Worm (Caenorhabditis elegans): Measurements from ENCODE around the gene R105.1.

DNA sequence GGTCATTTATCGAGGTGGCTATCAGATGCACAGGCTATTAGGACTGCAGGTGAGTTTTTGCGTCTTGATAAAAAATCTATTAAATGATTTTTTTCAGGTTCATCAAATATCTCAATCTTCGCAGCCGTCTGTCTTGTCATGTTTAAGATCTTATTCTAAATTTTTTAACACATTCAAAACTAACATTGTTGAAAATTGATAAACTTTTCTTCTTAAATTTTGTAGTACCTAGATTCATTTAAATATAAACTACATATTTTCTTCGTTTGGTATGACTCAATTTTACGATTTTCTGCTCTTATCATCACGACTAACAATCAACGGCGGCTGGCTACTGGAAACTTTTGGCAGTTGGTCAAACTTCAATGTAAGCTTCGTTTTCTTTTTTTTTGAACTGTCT lies 30.9 kb upstream of the R105.1 start, which contains the start of gene F19C7.4:
- TF ChIP-seq nhr-25 (tag; optimal IDR thresholded peaks at IDR 0.05) (no peak), lin-13 (GFP tag; optimal IDR thresholded peaks at IDR 0.05) (no peak), egl-27 (tag; optimal IDR thresholded peaks at IDR 0.05) (no peak), ztf-1 (GFP tag; conservative IDR thresholded peaks at IDR 0.05) (no peak), ztf-4 (tag; optimal IDR thresholded peaks at IDR 0.05) (no peak), skn-1 (tag; optimal IDR thresholded peaks at IDR 0.05) (no peak), mbf-1 (tag; optimal IDR thresholded peaks at IDR 0.05) (no peak), nhr-77 (tag; optimal IDR thresholded peaks at IDR 0.05) (no peak)

Data from whole organism, L2 larva.